Worm (Caenorhabditis elegans): ENCODE measurements around the gene T09A12.8.

- no peak for TF ChIP-seq mdl-1 (tag; optimal IDR thresholded peaks at IDR 0.05)
- no peak for TF ChIP-seq snpc-4 (tag; optimal IDR thresholded peaks at IDR 0.05)
- no peak for TF ChIP-seq egl-27 (tag; optimal IDR thresholded peaks at IDR 0.05)
- TF ChIP-seq unc-62 (GFP tag; optimal IDR thresholded peaks at IDR 0.05) = no peak
- no peak for TF ChIP-seq ceh-16 (tag; optimal IDR thresholded peaks at IDR 0.05)
- TF ChIP-seq skn-1 (tag; optimal IDR thresholded peaks at IDR 0.05) = no peak
- no peak for TF ChIP-seq ZK546.5 (tag; optimal IDR thresholded peaks at IDR 0.05)
- no peak for TF ChIP-seq jun-1 (tag; optimal IDR thresholded peaks at IDR 0.05)
These were observed 20.4 kb downstream of the T09A12.8 start for ce11 chrIV:8223055-8223454.
